Fruit fly (Drosophila melanogaster): ENCODE results near the gene bma.

DNA sequence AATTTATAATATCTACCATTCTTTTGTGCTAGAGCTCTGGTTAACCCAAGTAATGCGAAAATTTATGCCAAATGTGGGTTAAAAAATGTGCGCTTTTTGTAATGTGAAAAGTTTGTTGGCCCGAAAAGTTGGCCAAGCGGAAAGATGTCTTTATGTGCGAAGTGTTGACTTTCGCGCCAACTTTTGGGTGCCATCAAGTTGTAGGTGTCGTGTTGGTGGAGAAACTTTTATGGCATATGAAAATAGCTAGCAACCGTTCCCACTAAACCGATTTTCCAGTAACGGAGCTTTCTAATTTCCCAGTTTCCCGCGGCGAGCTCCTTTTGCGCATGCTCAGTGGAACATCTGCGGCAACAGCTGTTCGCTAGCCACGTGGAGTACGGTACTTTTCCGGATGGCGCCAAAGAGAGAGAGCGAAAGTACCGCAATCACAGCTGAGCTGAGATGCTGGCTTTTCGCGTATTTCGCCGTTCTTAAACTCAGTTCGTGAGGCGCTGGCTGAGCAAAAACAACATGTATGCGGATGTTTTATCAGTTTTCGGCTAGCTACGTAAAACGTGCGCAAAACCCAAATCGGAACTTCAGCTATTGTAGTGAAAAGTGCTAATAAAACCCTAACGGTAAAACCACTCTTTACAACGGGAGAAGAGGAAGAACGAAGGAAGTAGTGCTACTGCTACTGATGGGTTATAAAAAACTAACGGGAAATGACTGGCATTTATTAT lies 66.4 kb downstream of the bma start, which contains the start of gene dpr6:
- TF ChIP-seq psq (GFP tag; optimal IDR thresholded peaks at IDR 0.05): no peak
- no peak for TF ChIP-seq jim (GFP tag; optimal IDR thresholded peaks at IDR 0.05)
- no peak for TF ChIP-seq usp (GFP tag; optimal IDR thresholded peaks at IDR 0.05)
- no peak for TF ChIP-seq Myc (optimal IDR thresholded peaks at IDR 0.05)
- TF ChIP-seq N (GFP tag; optimal IDR thresholded peaks at IDR 0.05): no peak
- TF ChIP-seq fru (GFP tag; optimal IDR thresholded peaks at IDR 0.05): no peak
- no peak for TF ChIP-seq CG9705 (GFP tag; optimal IDR thresholded peaks at IDR 0.05)
- no peak for TF ChIP-seq pan (optimal IDR thresholded peaks at IDR 0.05)
- no peak for TF ChIP-seq br (GFP tag; optimal IDR thresholded peaks at IDR 0.05)
- TF ChIP-seq Sp1 (GFP tag; optimal IDR thresholded peaks at IDR 0.05): no peak

Measured in whole organism, wandering third instar larva.